Worm (Caenorhabditis elegans): ENCODE measurements around the gene T03D3.5.

The T03D3.5 gene

ce11 chrV:2870127-2870526, 43.5 kb upstream of the T03D3.5 start, which contains the start of gene srh-243:
srh-243 (plus strand) TSS chrV:2870427.
- TF ChIP-seq alr-1 (tag; optimal IDR thresholded peaks at IDR 0.05) = no peak
- TF ChIP-seq lin-39 (tag; optimal IDR thresholded peaks at IDR 0.05) = no peak
- TF ChIP-seq R02D3.7 (tag; optimal IDR thresholded peaks at IDR 0.05) = no peak

ce11 chrV:2869503-2869902, 42.9 kb upstream of the T03D3.5 start, which contains the start of gene srh-241:
srh-241 (minus strand) TSS chrV:2869603.
- TF ChIP-seq crh-2 (tag; optimal IDR thresholded peaks at IDR 0.05) (no peak), nhr-21 (tag; optimal IDR thresholded peaks at IDR 0.05) (no peak), ama-1 (optimal IDR thresholded peaks at IDR 0.05) (no peak), fos-1 (tag; optimal IDR thresholded peaks at IDR 0.05) (no peak), nhr-77 (tag; optimal IDR thresholded peaks at IDR 0.05) (no peak), dmd-4 (tag; optimal IDR thresholded peaks at IDR 0.05) (no peak), lin-13 (GFP tag; optimal IDR thresholded peaks at IDR 0.05) (no peak), Y55F3AM.14 (GFP tag; optimal IDR thresholded peaks at IDR 0.05) (no peak), elt-3 (tag; optimal IDR thresholded peaks at IDR 0.05) (no peak), nhr-12 (tag; optimal IDR thresholded peaks at IDR 0.05) (no peak), peb-1 (tag; optimal IDR thresholded peaks at IDR 0.05) (no peak), R02D3.7 (tag; optimal IDR thresholded peaks at IDR 0.05) (no peak), snpc-4 (tag; optimal IDR thresholded peaks at IDR 0.05) (no peak), ceh-16 (tag; optimal IDR thresholded peaks at IDR 0.05) (no peak), ztf-11 (tag; optimal IDR thresholded peaks at IDR 0.05) (no peak), skn-1 (tag; optimal IDR thresholded peaks at IDR 0.05) (no peak), alr-1 (tag; optimal IDR thresholded peaks at IDR 0.05) (no peak), ceh-82 (tag; optimal IDR thresholded peaks at IDR 0.05) (no peak)

- TF ChIP-seq unc-39 (tag; optimal IDR thresholded peaks at IDR 0.05) = no peak
- no peak for TF ChIP-seq nhr-11 (tag; optimal IDR thresholded peaks at IDR 0.05)
- no peak for TF ChIP-seq gmeb-1 (tag; optimal IDR thresholded peaks at IDR 0.05)
- no peak for TF ChIP-seq lsy-2 (tag; optimal IDR thresholded peaks at IDR 0.05)
- no peak for TF ChIP-seq sma-3 (GFP tag; optimal IDR thresholded peaks at IDR 0.05)
- no peak for TF ChIP-seq egl-27 (tag; optimal IDR thresholded peaks at IDR 0.05)
- TF ChIP-seq zag-1 (tag; optimal IDR thresholded peaks at IDR 0.05) = no peak
- no peak for TF ChIP-seq F13H6.1 (tag; optimal IDR thresholded peaks at IDR 0.05)
- TF ChIP-seq unc-62 (GFP tag; optimal IDR thresholded peaks at IDR 0.05) = no peak
- TF ChIP-seq mab-5 (tag; optimal IDR thresholded peaks at IDR 0.05) = no peak
- TF ChIP-seq alr-1 (tag; optimal IDR thresholded peaks at IDR 0.05) = no peak
- TF ChIP-seq C34F6.9 (tag; optimal IDR thresholded peaks at IDR 0.05) = no peak
- TF ChIP-seq nhr-23 (tag; optimal IDR thresholded peaks at IDR 0.05) = no peak
- no peak for TF ChIP-seq blmp-1 (tag; optimal IDR thresholded peaks at IDR 0.05; ENCODE audit: insufficient read depth)
- no peak for TF ChIP-seq aly-2 (tag; optimal IDR thresholded peaks at IDR 0.05)
- TF ChIP-seq nhr-6 (tag; optimal IDR thresholded peaks at IDR 0.05) = no peak
- TF ChIP-seq Y55F3AM.14 (GFP tag; optimal IDR thresholded peaks at IDR 0.05) = no peak
- TF ChIP-seq ztf-1 (GFP tag; conservative IDR thresholded peaks at IDR 0.05) = no peak
Measured at ce11 chrV:2864899-2865298, 38.3 kb upstream of the T03D3.5 start, which contains the start of gene srh-240. srh-240 (plus strand) TSS chrV:2865199.

- TF ChIP-seq unc-62 (GFP tag; optimal IDR thresholded peaks at IDR 0.05) (no peak), zag-1 (tag; optimal IDR thresholded peaks at IDR 0.05) (no peak), blmp-1 (tag; optimal IDR thresholded peaks at IDR 0.05; ENCODE audit: insufficient read depth) (no peak), ztf-1 (GFP tag; conservative IDR thresholded peaks at IDR 0.05) (no peak), nhr-6 (tag; optimal IDR thresholded peaks at IDR 0.05) (no peak), sma-9 (GFP tag; optimal IDR thresholded peaks at IDR 0.05) (no peak), sma-9 (tag; optimal IDR thresholded peaks at IDR 0.05) (no peak), mab-5 (tag; optimal IDR thresholded peaks at IDR 0.05) (no peak), snpc-4 (tag; optimal IDR thresholded peaks at IDR 0.05) (no peak)
Measured at ce11 chrV:2863033-2863432, 36.4 kb upstream of the T03D3.5 start, which contains the start of gene srh-272. srh-272 (plus strand) TSS chrV:2863333.

ce11 chrV:2861505-2861904, 34.9 kb upstream of the T03D3.5 start, which contains the start of gene srh-270:
srh-270 (minus strand) TSS chrV:2861605.
- TF ChIP-seq F13H6.1 (tag; optimal IDR thresholded peaks at IDR 0.05) (no peak), lin-13 (GFP tag; optimal IDR thresholded peaks at IDR 0.05) (no peak), nhr-12 (tag; optimal IDR thresholded peaks at IDR 0.05) (no peak), ceh-82 (tag; optimal IDR thresholded peaks at IDR 0.05) (no peak), sem-4 (tag; optimal IDR thresholded peaks at IDR 0.05) (no peak), ceh-16 (tag; optimal IDR thresholded peaks at IDR 0.05) (no peak), ama-1 (optimal IDR thresholded peaks at IDR 0.05) (no peak), ZK546.5 (tag; optimal IDR thresholded peaks at IDR 0.05) (no peak), R02D3.7 (tag; optimal IDR thresholded peaks at IDR 0.05) (no peak), nhr-10 (tag; optimal IDR thresholded peaks at IDR 0.05) (no peak), mbf-1 (tag; optimal IDR thresholded peaks at IDR 0.05) (no peak), ztf-1 (GFP tag; conservative IDR thresholded peaks at IDR 0.05) (no peak), nhr-11 (tag; optimal IDR thresholded peaks at IDR 0.05) (no peak), gmeb-1 (tag; optimal IDR thresholded peaks at IDR 0.05) (no peak), lin-39 (tag; optimal IDR thresholded peaks at IDR 0.05) (no peak), mab-5 (tag; optimal IDR thresholded peaks at IDR 0.05) (no peak)
